Worm (Caenorhabditis elegans) whole organism, L1 larva: ENCODE measurements around the gene F41C3.1.

Experiments used
- C16A3.4 ChIP-seq: fragments of 150-350 bp; optimal IDR thresholded peaks from 2 replicates; lab custom pipeline; 2014; ENCODE audit warnings: missing biosample characterization, missing genetic modification characterization
- aha-1 ChIP-seq: fragments of 150-350 bp; optimal IDR thresholded peaks from 2 replicates; lab custom pipeline; 2014; ENCODE audit warnings: missing biosample characterization, missing genetic modification characterization
- blmp-1 ChIP-seq: fragments of 150-350 bp; optimal IDR thresholded peaks from 2 replicates; lab custom pipeline; 2014; ENCODE audit warnings: missing biosample characterization, missing genetic modification characterization
- ceh-63 ChIP-seq: fragments of 200-800 bp; sonication (Bioruptor generic); optimal IDR thresholded peaks from 2 replicates; lab custom pipeline; 2018; ENCODE audit warnings: mild to moderate bottlenecking, missing genetic modification characterization, missing compliant biosample characterization
- ceh-88 ChIP-seq: fragments of 200-800 bp; sonication (Bioruptor generic); IDR thresholded peaks from 2 replicates; pipeline ENCODE4 v1.3.6; 2022; ENCODE audit warnings: missing genetic modification characterization, missing compliant biosample characterization
- ces-1 ChIP-seq: fragments of 150-350 bp; optimal IDR thresholded peaks from 2 replicates; lab custom pipeline; 2014; ENCODE audit warnings: missing biosample characterization, missing genetic modification reagents, missing genetic modification characterization
- dsc-1 ChIP-seq: sonication (generic microtip); optimal IDR thresholded peaks from 2 replicates; lab custom pipeline; 2016; ENCODE audit warnings: mild to moderate bottlenecking, missing genetic modification characterization, missing compliant biosample characterization
- efl-1 ChIP-seq, 4 experiments: fragments of 150-350 bp; optimal IDR thresholded peaks in 3 of 4; peaks in 1 of 4; 1 replicate in 1 of 4; 2 replicates in 3 of 4; lab custom pipeline; 2014; ENCODE audit warnings: missing biosample characterization in 2 of 4, missing genetic modification characterization in 2 of 4, missing genetic modification reagents in 2 of 4
- efl-3 ChIP-seq: fragments of 200-800 bp; sonication (Bioruptor generic); optimal IDR thresholded peaks from 2 replicates; lab custom pipeline; 2018; ENCODE audit warnings: mild to moderate bottlenecking, missing genetic modification characterization, missing compliant biosample characterization
- elt-2 ChIP-seq: sonication (generic microtip); optimal IDR thresholded peaks from 2 replicates; lab custom pipeline; 2016; ENCODE audit warnings: missing genetic modification characterization, mild to moderate bottlenecking, inconsistent platforms, missing compliant biosample characterization, missing genetic modification reagents
- elt-3 ChIP-seq, 6 experiments: fragments of 150-350 bp in 1 of 6; sonication (generic microtip); optimal IDR thresholded peaks; 2 replicates each; lab custom pipeline; 2017 to 2018; ENCODE audit warnings: missing biosample characterization in 6 of 6, missing genetic modification characterization in 6 of 6, inconsistent platforms in 1 of 6
- fkh-10 ChIP-seq: sonication (generic microtip); optimal IDR thresholded peaks from 2 replicates; lab custom pipeline; 2017; ENCODE audit warnings: missing biosample characterization, missing genetic modification reagents, missing genetic modification characterization
- fkh-8 ChIP-seq: sonication (generic microtip); optimal IDR thresholded peaks from 2 replicates; lab custom pipeline; 2016; ENCODE audit warnings: mild to moderate bottlenecking, missing genetic modification characterization, missing compliant biosample characterization
- fos-1 ChIP-seq: fragments of 150-350 bp; optimal IDR thresholded peaks from 2 replicates; lab custom pipeline; 2014; ENCODE audit warnings: missing biosample characterization, missing genetic modification characterization
- hlh-17 ChIP-seq: fragments of 200-800 bp; sonication (Bioruptor generic); optimal IDR thresholded peaks from 2 replicates; lab custom pipeline; 2018; ENCODE audit warnings: missing genetic modification characterization, mild to moderate bottlenecking, missing compliant biosample characterization, moderate library complexity, borderline replicate concordance
- jun-1 ChIP-seq: fragments of 150-350 bp; optimal IDR thresholded peaks from 2 replicates; lab custom pipeline; 2014; ENCODE audit warnings: missing biosample characterization, missing genetic modification reagents, missing genetic modification characterization
- lin-14 ChIP-seq: fragments of 200-800 bp; sonication (Bioruptor generic); optimal IDR thresholded peaks from 2 replicates; lab custom pipeline; 2018; ENCODE audit warnings: mild to moderate bottlenecking, missing genetic modification characterization, moderate library complexity, missing compliant biosample characterization
- lin-15B ChIP-seq: fragments of 150-350 bp; sonication (generic microtip); optimal IDR thresholded peaks from 3 replicates; lab custom pipeline; 2014; ENCODE audit warnings: missing biosample characterization, missing genetic modification characterization
- lir-3 ChIP-seq: sonication (generic microtip); optimal IDR thresholded peaks from 2 replicates; lab custom pipeline; 2016; ENCODE audit warnings: mild to moderate bottlenecking, missing genetic modification characterization, moderate library complexity, missing compliant biosample characterization; ENCODE audit not compliant: poor library complexity
- lsy-2 ChIP-seq, 2 experiments: fragments of 150-350 bp; optimal IDR thresholded peaks; 2 replicates each; lab custom pipeline; 2014; ENCODE audit warnings: missing biosample characterization in 2 of 2, missing genetic modification characterization in 2 of 2
- mab-9 ChIP-seq: fragments of 200-800 bp; sonication (Bioruptor generic); IDR thresholded peaks from 2 replicates; pipeline ENCODE4 v1.3.6; 2022; ENCODE audit warnings: missing genetic modification reagents, missing genetic modification characterization, missing compliant biosample characterization
- mep-1 ChIP-seq: fragments of 150-350 bp; optimal IDR thresholded peaks from 2 replicates; lab custom pipeline; 2014; ENCODE audit warnings: missing biosample characterization, missing genetic modification characterization
- nhr-11 ChIP-seq: fragments of 150-350 bp; optimal IDR thresholded peaks from 2 replicates; lab custom pipeline; 2014; ENCODE audit warnings: missing biosample characterization, missing genetic modification characterization
- nhr-12 ChIP-seq: sonication (generic microtip); optimal IDR thresholded peaks from 2 replicates; lab custom pipeline; 2017; ENCODE audit warnings: missing biosample characterization, missing genetic modification characterization
- nhr-47 ChIP-seq: sonication (generic microtip); optimal IDR thresholded peaks from 2 replicates; lab custom pipeline; 2016; ENCODE audit warnings: mild to moderate bottlenecking, missing genetic modification characterization, moderate library complexity, missing compliant biosample characterization
- nhr-71 ChIP-seq: sonication (generic microtip); optimal IDR thresholded peaks from 2 replicates; lab custom pipeline; 2016; ENCODE audit warnings: mild to moderate bottlenecking, missing genetic modification characterization, moderate library complexity, missing compliant biosample characterization
- nhr-76 ChIP-seq: sonication (generic microtip); optimal IDR thresholded peaks from 2 replicates; lab custom pipeline; 2017; ENCODE audit warnings: missing biosample characterization, missing genetic modification characterization
- nhr-85 ChIP-seq: sonication (generic microtip); peaks from one replicate; lab custom pipeline; 2016; ENCODE audit warnings: missing genetic modification characterization, inconsistent platforms, missing compliant biosample characterization
- pax-3 ChIP-seq: fragments of 200-800 bp; sonication (Bioruptor generic); optimal IDR thresholded peaks from 2 replicates; lab custom pipeline; 2018; ENCODE audit warnings: mild to moderate bottlenecking, missing genetic modification characterization, moderate library complexity, missing compliant biosample characterization
- rnt-1 ChIP-seq: sonication (generic microtip); optimal IDR thresholded peaks from 2 replicates; lab custom pipeline; 2016; ENCODE audit warnings: mild to moderate bottlenecking, missing genetic modification characterization, moderate library complexity, missing compliant biosample characterization
- skn-1 ChIP-seq: fragments of 150-350 bp; optimal IDR thresholded peaks from 2 replicates; lab custom pipeline; 2014; ENCODE audit warnings: missing biosample characterization, missing genetic modification characterization
- snpc-4 ChIP-seq: fragments of 150-350 bp; optimal IDR thresholded peaks from 2 replicates; lab custom pipeline; 2014; ENCODE audit warnings: missing biosample characterization, missing genetic modification characterization
- sptf-1 ChIP-seq: fragments of 150-350 bp; optimal IDR thresholded peaks from 2 replicates; lab custom pipeline; 2014; ENCODE audit warnings: missing biosample characterization, missing genetic modification characterization
- swsn-7 ChIP-seq: sonication (generic microtip); optimal IDR thresholded peaks from 2 replicates; lab custom pipeline; 2016; ENCODE audit warnings: missing genetic modification characterization, missing compliant biosample characterization
- tlp-1 ChIP-seq: fragments of 150-350 bp; optimal IDR thresholded peaks from 2 replicates; lab custom pipeline; 2014; ENCODE audit warnings: missing biosample characterization, missing genetic modification characterization
- unc-86 ChIP-seq: sonication (generic microtip); optimal IDR thresholded peaks from 2 replicates; lab custom pipeline; 2016; ENCODE audit warnings: missing genetic modification characterization, missing compliant biosample characterization
- unc-98 ChIP-seq: fragments of 200-800 bp; sonication (Bioruptor generic); IDR thresholded peaks from 2 replicates; pipeline ENCODE4 v1.3.6; 2022; ENCODE audit warnings: missing genetic modification characterization, missing compliant biosample characterization
- xbp-1 ChIP-seq: sonication (generic microtip); optimal IDR thresholded peaks from 2 replicates; lab custom pipeline; 2016; ENCODE audit warnings: missing genetic modification characterization, missing compliant biosample characterization
- zip-4 ChIP-seq: fragments of 200-800 bp; sonication (Bioruptor generic); optimal IDR thresholded peaks from 2 replicates; lab custom pipeline; 2018; ENCODE audit warnings: mild to moderate bottlenecking, missing genetic modification characterization, moderate library complexity, missing compliant biosample characterization
- ztf-4 ChIP-seq: fragments of 150-350 bp; optimal IDR thresholded peaks from 2 replicates; lab custom pipeline; 2014; ENCODE audit warnings: missing biosample characterization, missing genetic modification characterization

The F41C3.1 gene

DNA sequence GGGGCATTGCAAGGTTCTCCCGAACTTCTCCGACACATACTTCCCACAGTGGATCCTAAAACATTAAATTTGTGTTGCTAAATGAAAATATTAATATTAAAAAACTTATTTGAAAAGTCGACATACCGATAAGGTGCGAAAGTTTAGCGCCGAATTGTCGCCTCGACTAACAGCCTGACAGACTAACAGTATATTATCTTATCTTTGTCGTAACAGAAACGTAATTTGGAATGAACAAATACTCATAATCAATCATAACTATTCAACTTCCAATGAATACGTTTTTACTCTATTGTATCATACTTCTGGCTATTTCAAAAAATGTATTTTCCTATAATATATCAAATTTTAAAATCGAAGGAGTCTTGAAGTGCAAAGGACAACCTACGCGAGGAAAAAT lies 24.8 kb downstream of the F41C3.1 start, which contains the start of gene F26G1.11:
Gene F26G1.11 (plus strand): TSS at position 205 of the 400 bp plus-strand sequence.
- TF ChIP-seq dsc-1 (tag; lab: Kevin White, UChicago) (no peak), nhr-71 (tag; lab: Kevin White, UChicago) (no peak), zip-4 (GFP tag; lab: Kevin White, UChicago) (no peak), C16A3.4 (tag; lab: Kevin White, UChicago) (no peak), fkh-10 (GFP tag; lab: Kevin White, UChicago) (no peak), elt-2 (tag; lab: Kevin White, UChicago) (peak; percentile 94), rnt-1 (no peak), nhr-85 (tag; lab: Kevin White, UChicago) (no peak), fos-1 (tag; lab: Kevin White, UChicago) (no peak), nhr-76 (no peak), ceh-88 (GFP tag; lab: Robert Waterston, UW) (no peak), jun-1 (tag; lab: Kevin White, UChicago) (no peak), lsy-2 (tag; optimal IDR thresholded peaks at IDR 0.05; lab: Kevin White, UChicago) (no peak), lin-15B (tag; lab: Kevin White, UChicago) (no peak), hlh-17 (GFP tag; lab: Kevin White, UChicago) (no peak), skn-1 (tag; lab: Kevin White, UChicago) (no peak), blmp-1 (peak; percentile 31), xbp-1 (tag; lab: Kevin White, UChicago) (no peak), pax-3 (no peak), efl-1 (optimal IDR thresholded peaks at IDR 0.05; lab: Kevin White, UChicago) (no peak), efl-1 (GFP tag; optimal IDR thresholded peaks at IDR 0.05 in 1 of 2; lab: Kevin White, UChicago) (no peak), efl-3 (GFP tag; lab: Kevin White, UChicago) (no peak), elt-3 (tag; optimal IDR thresholded peaks at IDR 0.05; lab: Kevin White, UChicago) (peak in 1 of 6 experiments; percentile 34), unc-98 (GFP tag; lab: Robert Waterston, UW) (no peak), tlp-1 (tag; lab: Kevin White, UChicago) (no peak), lin-14 (GFP tag; lab: Kevin White, UChicago) (peak; percentile 7)

DNA sequence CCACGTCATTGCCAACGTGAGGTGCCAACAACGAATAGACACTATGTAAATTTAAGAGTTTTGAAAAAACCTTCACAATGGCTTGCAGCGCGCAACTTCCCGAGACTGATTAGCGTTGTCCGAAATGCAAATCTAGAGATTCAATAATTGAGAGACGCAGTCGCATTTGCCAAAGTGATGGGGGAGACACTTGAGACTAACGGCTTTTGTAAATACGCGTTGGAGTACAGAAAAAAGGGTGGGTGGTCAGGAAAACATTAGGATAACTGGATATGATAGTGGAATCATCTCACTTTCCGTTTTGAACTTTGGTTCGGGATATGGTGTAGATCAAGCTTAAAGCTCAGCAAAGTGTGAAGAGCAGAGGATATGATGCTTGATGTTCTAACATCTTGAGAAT lies 27.6 kb downstream of the F41C3.1 start:
- TF ChIP-seq nhr-11 (tag; lab: Kevin White, UChicago) (no peak), nhr-47 (tag; lab: Kevin White, UChicago) (no peak), efl-1 (optimal IDR thresholded peaks at IDR 0.05; lab: Kevin White, UChicago) (no peak), efl-1 (GFP tag; optimal IDR thresholded peaks at IDR 0.05 in 1 of 2; lab: Kevin White, UChicago) (peak in 1 of 2 experiments; percentile 66), snpc-4 (no peak)

- no peak for TF ChIP-seq snpc-4
- TF ChIP-seq nhr-12 = no peak
- no peak for TF ChIP-seq mep-1 (tag; lab: Kevin White, UChicago)
- TF ChIP-seq aha-1 (tag; lab: Kevin White, UChicago) = no peak
- no peak for TF ChIP-seq pax-3
- no peak for TF ChIP-seq ces-1 (GFP tag; lab: Kevin White, UChicago)
- no peak for TF ChIP-seq ceh-63 (GFP tag; lab: Kevin White, UChicago)
Measured at ce11 chrII:4784436-4784835, 32.3 kb downstream of the F41C3.1 start, which contains the start of gene nep-12. TSS of gene nep-12 (minus strand) at chrII:4784536.

DNA sequence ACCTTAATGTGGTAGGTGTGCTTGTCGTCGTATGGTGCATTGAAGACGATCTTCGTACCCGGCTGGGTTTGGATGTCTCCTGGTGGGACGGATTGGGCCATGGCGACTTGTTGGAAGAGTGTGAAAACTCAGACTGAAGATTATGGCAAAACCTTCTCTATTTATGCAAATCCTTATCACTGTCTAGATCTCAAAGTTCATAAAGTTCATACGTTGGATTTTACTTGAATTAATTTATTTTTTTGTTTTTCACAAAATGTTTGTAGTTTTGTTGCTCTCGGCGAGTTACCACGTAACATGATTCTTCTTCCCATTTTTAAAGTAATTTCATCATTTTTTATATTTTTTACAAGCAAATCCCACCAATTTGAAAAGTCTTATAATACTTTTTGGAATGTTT lies 34.1 kb downstream of the F41C3.1 start, which contains the start of gene msp-3:
Gene msp-3 (minus strand): TSS at position 101 of the 400 bp plus-strand sequence.
- no peak for TF ChIP-seq mab-9
- no peak for TF ChIP-seq sptf-1 (tag; lab: Kevin White, UChicago)
- TF ChIP-seq lir-3 (tag; lab: Kevin White, UChicago) = no peak
- TF ChIP-seq blmp-1 = no peak
- no peak for TF ChIP-seq efl-1 (optimal IDR thresholded peaks at IDR 0.05; lab: Kevin White, UChicago)
- TF ChIP-seq efl-1 (GFP tag; optimal IDR thresholded peaks at IDR 0.05 in 1 of 2; lab: Kevin White, UChicago) = no peak
- TF ChIP-seq swsn-7 (tag; lab: Kevin White, UChicago) = no peak
- no peak for TF ChIP-seq ztf-4 (tag; lab: Kevin White, UChicago)
- TF ChIP-seq zip-4 (GFP tag; lab: Kevin White, UChicago) = no peak
- TF ChIP-seq unc-86 (tag; lab: Kevin White, UChicago) = no peak
- no peak for TF ChIP-seq fkh-8 (tag; lab: Kevin White, UChicago)
